Worm (Caenorhabditis elegans) whole organism, early embryonic: ENCODE results near the gene twk-5.

Experiments used
- B0310.2 ChIP-seq: sonication (generic microtip); optimal IDR thresholded peaks from 2 replicates; lab custom pipeline; 2016; ENCODE audit warnings: mild to moderate bottlenecking, missing genetic modification characterization, missing compliant biosample characterization
- F13C5.2 ChIP-seq: sonication (generic microtip); optimal IDR thresholded peaks from 2 replicates; lab custom pipeline; 2017; ENCODE audit warnings: mild to moderate bottlenecking, missing genetic modification characterization, inconsistent platforms, missing compliant biosample characterization
- aly-1 ChIP-seq: sonication (generic microtip); optimal IDR thresholded peaks from 2 replicates; lab custom pipeline; 2016; ENCODE audit warnings: missing genetic modification characterization, missing compliant biosample characterization
- ama-1 ChIP-seq: fragments of 150-350 bp; optimal IDR thresholded peaks from 2 replicates; lab custom pipeline; 2014
- ceh-13 ChIP-seq: fragments of 200-800 bp; sonication (Bioruptor generic); optimal IDR thresholded peaks from 2 replicates; lab custom pipeline; 2018; ENCODE audit warnings: mild to moderate bottlenecking, missing genetic modification characterization, missing compliant biosample characterization
- ceh-36 ChIP-seq: sonication (generic microtip); optimal IDR thresholded peaks from 2 replicates; lab custom pipeline; 2016; ENCODE audit warnings: missing genetic modification characterization, inconsistent platforms, missing compliant biosample characterization
- ets-7 ChIP-seq: sonication (generic microtip); optimal IDR thresholded peaks from 2 replicates; lab custom pipeline; 2016; ENCODE audit warnings: missing genotype, missing genetic modification characterization, missing compliant biosample characterization
- flt-1 ChIP-seq: fragments of 200-800 bp; sonication (Bioruptor generic); IDR thresholded peaks from 2 replicates; pipeline ENCODE4 v1.3.6; 2022; ENCODE audit warnings: missing genetic modification characterization, missing compliant biosample characterization
- hmbx-1 ChIP-seq: sonication (generic microtip); optimal IDR thresholded peaks from 2 replicates; lab custom pipeline; 2016; ENCODE audit warnings: mild to moderate bottlenecking, missing genetic modification characterization, missing compliant biosample characterization
- hmg-4 ChIP-seq: fragments of 200-800 bp; sonication (Bioruptor generic); optimal IDR thresholded peaks from 2 replicates; lab custom pipeline; 2018; ENCODE audit warnings: mild to moderate bottlenecking, missing genetic modification characterization, missing compliant biosample characterization
- hnd-1 ChIP-seq: sonication (generic microtip); optimal IDR thresholded peaks from 2 replicates; lab custom pipeline; 2016; ENCODE audit warnings: missing genetic modification characterization, missing compliant biosample characterization
- pes-1 ChIP-seq: fragments of 200-800 bp; sonication (Bioruptor generic); IDR thresholded peaks from 2 replicates; pipeline ENCODE4 v1.3.6; 2022; ENCODE audit warnings: missing genetic modification reagents, missing genetic modification characterization, missing compliant biosample characterization
- scrt-1 ChIP-seq: fragments of 200-800 bp; sonication (Bioruptor generic); IDR thresholded peaks from 2 replicates; pipeline ENCODE4 v1.3.6; 2022; ENCODE audit warnings: missing genetic modification characterization, missing compliant biosample characterization
- sea-1 ChIP-seq: fragments of 200-800 bp; sonication (Bioruptor generic); conservative IDR thresholded peaks from 2 replicates; pipeline ENCODE4 v1.3.6; 2022; ENCODE audit warnings: missing genetic modification characterization, missing compliant biosample characterization
- tbx-11 ChIP-seq: fragments of 200-800 bp; sonication (Bioruptor generic); IDR thresholded peaks from 2 replicates; pipeline ENCODE4 v1.3.6; 2022; ENCODE audit warnings: missing genetic modification characterization, missing compliant biosample characterization
- tbx-37 ChIP-seq: fragments of 200-800 bp; sonication (Bioruptor generic); conservative IDR thresholded peaks from 2 replicates; pipeline ENCODE4 v1.3.6; 2022; ENCODE audit warnings: missing genetic modification reagents, missing genetic modification characterization, missing compliant biosample characterization
- tra-4 ChIP-seq: sonication (generic microtip); optimal IDR thresholded peaks from 2 replicates; lab custom pipeline; 2017; ENCODE audit warnings: missing genetic modification characterization, missing compliant biosample characterization

twk-5 gene

DNA sequence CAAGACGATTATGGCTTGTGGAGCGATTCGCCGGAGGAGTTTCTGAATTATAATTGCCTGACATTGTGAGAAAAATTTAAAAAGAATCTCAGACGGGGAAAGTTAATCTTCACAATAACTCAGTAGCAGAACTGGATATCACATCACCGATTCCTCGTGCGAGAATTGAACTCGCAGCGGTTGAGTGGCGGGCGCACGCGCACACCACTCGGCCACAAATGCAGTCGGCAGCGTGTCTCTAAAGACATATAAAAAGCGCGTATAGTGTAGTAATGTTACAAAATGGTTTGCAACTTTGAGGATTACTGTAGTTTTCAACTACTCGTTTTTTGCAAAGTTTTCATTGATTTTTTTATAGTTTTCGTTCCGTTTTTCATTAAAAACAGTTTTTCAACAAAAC lies 500 bp downstream of the twk-5 start:
- TF ChIP-seq scrt-1 (peak; percentile 95), F13C5.2 (tag; lab: Kevin White, UChicago) (peak; percentile 97), ceh-13 (peak; percentile 93), hnd-1 (tag; lab: Kevin White, UChicago) (peak; percentile 94), sea-1 (peak; percentile 97), tbx-11 (GFP tag; lab: Robert Waterston, UW) (peak; percentile 96), hmbx-1 (tag; lab: Kevin White, UChicago) (peak; percentile 89), B0310.2 (tag; lab: Kevin White, UChicago) (peak; percentile 97), aly-1 (tag; lab: Kevin White, UChicago) (peak; percentile 97), tbx-37 (peak; percentile 98), hmg-4 (peak; percentile 98), ets-7 (tag; lab: Kevin White, UChicago) (peak; percentile 89), tra-4 (peak; percentile 93), ceh-36 (tag; lab: Kevin White, UChicago) (peak; percentile 97), pes-1 (GFP tag; lab: Robert Waterston, UW) (peak; percentile 97), ama-1 (lab: Kevin White, UChicago) (no peak), flt-1 (peak; percentile 97)

DNA sequence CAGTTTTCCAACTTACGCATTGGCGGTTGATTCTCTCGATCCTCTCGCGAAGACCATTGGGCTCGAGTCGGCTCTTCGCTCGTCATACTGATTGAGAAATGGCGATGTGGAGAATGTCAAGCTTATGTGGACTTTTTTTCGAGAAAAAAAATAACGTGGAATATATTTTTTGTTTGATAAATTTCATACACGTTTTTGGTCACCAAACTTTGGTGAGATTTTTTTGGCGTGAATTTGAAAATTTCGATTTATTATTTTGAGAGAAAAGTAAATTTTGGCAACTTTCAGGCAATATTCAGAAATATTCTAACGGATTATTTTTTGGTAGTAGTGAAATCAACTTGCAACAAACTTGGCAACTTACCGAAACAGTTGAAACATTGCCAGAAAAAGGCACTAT lies 6.0 kb downstream of the twk-5 start, which contains the start of gene W02B12.12:
W02B12.12 (minus strand) TSS at position 101 of the 400 bp plus-strand sequence.
- no peak for TF ChIP-seq B0310.2 (tag; lab: Kevin White, UChicago)
- TF ChIP-seq tbx-37 = no peak
- TF ChIP-seq scrt-1 = no peak
- TF ChIP-seq F13C5.2 (tag; lab: Kevin White, UChicago) = no peak
- TF ChIP-seq tbx-11 (GFP tag; lab: Robert Waterston, UW) = no peak
- TF ChIP-seq flt-1 = no peak
- no peak for TF ChIP-seq tra-4
- no peak for TF ChIP-seq hmg-4
- TF ChIP-seq ets-7 (tag; lab: Kevin White, UChicago) = no peak
- no peak for TF ChIP-seq pes-1 (GFP tag; lab: Robert Waterston, UW)
- no peak for TF ChIP-seq ceh-36 (tag; lab: Kevin White, UChicago)
- no peak for TF ChIP-seq hnd-1 (tag; lab: Kevin White, UChicago)

DNA sequence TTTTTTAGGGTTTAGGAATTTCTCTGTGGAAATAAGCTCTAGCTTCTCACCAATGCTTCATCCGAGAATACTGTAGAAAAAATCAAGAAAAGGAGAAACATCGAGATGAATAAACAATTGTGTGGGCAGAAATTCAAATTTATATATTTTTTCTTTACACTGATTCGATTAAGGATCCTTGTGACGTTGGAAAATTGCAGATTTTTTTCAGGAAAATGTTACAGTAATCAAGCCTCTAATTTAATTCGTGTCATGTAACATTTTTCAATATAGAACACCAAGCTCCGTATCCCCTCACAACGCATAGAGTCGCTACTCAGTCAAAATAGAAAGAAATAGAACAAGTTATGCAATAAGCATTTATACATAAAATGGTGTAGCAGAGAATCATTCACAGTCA lies 8.7 kb downstream of the twk-5 start, which contains the start of gene W02B12.16:
W02B12.16 (minus strand) TSS at position 101 of the 400 bp plus-strand sequence.
- TF ChIP-seq B0310.2 (tag; lab: Kevin White, UChicago) = no peak
- TF ChIP-seq ets-7 (tag; lab: Kevin White, UChicago) = no peak

DNA sequence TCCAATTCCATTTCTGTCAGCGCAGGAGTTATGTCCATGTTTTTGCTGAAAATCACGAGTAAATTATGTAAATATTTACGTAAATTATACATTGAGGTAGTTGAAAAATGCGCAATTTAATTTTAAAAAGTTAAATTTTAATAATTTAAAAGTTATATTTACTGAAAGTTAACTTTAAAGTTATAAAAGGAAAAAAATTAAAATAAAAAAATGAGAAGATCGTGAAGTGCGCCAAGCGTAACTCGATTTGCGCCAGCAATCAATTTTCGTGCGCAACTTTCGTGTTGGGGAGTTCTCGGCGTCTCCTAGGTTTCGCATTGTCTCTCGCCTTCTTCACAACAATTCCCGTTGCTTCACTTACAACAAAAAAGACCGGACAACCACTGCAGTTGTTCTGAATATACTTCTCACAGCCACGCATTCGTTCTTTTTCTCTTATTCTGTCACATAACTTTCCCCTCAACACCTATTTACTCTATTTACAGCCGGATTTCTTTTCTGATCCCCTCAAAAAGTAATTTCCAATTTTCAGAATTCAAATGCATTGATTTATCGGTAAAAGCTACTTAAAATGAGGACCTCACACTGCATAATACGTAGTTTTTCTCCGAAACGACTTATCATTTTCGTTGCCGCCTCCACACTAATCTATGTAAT lies 11.4 kb downstream of the twk-5 start, which contains the start of the genes metl-1 and W02B12.11:
metl-1 (minus strand) TSS at position 51 of the 657 bp plus-strand sequence.
W02B12.11 (plus strand) TSS at position 337 of the 657 bp plus-strand sequence.
- TF ChIP-seq tbx-37 (peak; percentile 62; the same call in 1 of the 2 replicates), ets-7 (tag; lab: Kevin White, UChicago) (no peak), F13C5.2 (tag; lab: Kevin White, UChicago) (peak; percentile 44), ceh-36 (tag; lab: Kevin White, UChicago) (no peak), hmg-4 (peak; percentile 22), flt-1 (peak; percentile 72)

DNA sequence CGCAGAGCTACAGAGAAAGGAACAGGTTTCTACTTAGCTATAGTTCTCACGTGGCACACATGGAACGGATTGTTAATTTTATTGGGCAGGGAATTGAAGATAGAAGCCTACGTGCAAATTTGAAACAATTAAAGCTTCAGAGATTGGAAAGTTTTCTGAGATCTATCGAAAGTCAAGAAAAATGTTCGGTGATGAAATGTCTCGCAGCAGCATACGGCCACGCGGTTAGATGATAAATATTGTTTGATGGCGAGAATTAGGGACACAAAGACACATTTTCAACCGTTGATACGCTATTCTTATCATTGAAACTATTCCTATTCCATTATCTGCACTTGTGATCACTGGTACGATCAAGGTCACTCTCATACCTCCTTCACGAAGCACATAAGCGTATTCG lies 12.6 kb downstream of the twk-5 start:
- TF ChIP-seq F13C5.2 (tag; lab: Kevin White, UChicago) (no peak), ceh-13 (no peak), B0310.2 (tag; lab: Kevin White, UChicago) (no peak), aly-1 (tag; lab: Kevin White, UChicago) (no peak), scrt-1 (no peak), pes-1 (GFP tag; lab: Robert Waterston, UW) (no peak), hmbx-1 (tag; lab: Kevin White, UChicago) (no peak), hnd-1 (tag; lab: Kevin White, UChicago) (no peak), ama-1 (lab: Kevin White, UChicago) (no peak), hmg-4 (no peak), ets-7 (tag; lab: Kevin White, UChicago) (no peak), sea-1 (no peak), tbx-37 (no peak), tra-4 (no peak), ceh-36 (tag; lab: Kevin White, UChicago) (no peak), flt-1 (no peak), tbx-11 (GFP tag; lab: Robert Waterston, UW) (no peak)

DNA sequence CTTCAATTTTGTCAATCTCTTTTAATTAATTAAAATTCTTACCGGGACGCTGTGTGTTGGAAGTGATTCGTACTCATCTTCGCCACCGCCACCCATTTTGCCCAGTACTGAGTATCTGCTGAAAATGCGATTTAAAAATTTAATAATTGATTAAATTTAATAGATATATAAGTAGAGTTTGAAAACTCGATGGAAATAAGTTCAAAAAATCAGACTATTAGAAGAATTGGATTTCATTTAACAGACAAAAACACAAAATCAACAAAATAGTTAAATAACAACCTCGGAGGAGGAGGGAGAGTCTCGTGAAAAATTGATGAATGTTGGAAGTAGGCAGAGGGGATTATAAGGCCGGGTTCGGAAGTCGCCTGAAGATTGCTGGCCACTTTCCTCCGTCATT lies 13.2 kb downstream of the twk-5 start, which contains the start of gene mfn-1:
mfn-1 (minus strand) TSS at position 101 of the 400 bp plus-strand sequence.
- TF ChIP-seq hnd-1 (tag; lab: Kevin White, UChicago) (no peak), ama-1 (lab: Kevin White, UChicago) (no peak), B0310.2 (tag; lab: Kevin White, UChicago) (no peak), sea-1 (no peak), pes-1 (GFP tag; lab: Robert Waterston, UW) (no peak), tbx-11 (GFP tag; lab: Robert Waterston, UW) (no peak), hmbx-1 (tag; lab: Kevin White, UChicago) (no peak), F13C5.2 (tag; lab: Kevin White, UChicago) (no peak), hmg-4 (no peak), tra-4 (no peak), flt-1 (no peak), ceh-36 (tag; lab: Kevin White, UChicago) (no peak), tbx-37 (no peak), ets-7 (tag; lab: Kevin White, UChicago) (no peak), aly-1 (tag; lab: Kevin White, UChicago) (no peak), ceh-13 (no peak), scrt-1 (no peak)

DNA sequence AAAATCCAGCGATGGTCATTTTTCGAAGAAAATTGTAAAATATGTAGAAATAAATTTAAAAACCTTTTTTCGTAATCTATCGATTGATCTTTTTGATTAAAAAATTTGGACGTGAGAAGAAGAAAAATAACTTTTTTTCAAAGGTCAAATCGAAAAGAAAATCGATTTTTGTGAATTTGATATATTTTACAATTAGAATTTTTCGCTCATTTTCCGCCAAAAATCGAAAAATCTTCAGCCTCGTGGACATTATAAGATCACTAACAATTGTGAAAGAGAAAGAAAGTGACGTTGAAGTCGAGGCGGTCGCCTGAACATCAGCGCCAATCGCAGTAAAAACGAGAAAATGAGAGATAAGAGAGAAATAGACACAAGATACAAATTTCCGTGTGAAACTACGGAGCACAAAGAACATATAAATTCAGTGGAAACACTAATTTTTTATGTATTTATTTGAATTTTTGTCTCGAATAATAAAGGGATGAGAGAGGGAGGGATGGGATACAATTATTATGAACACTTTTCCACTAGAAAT lies 15.5 kb downstream of the twk-5 start, which contains the start of gene cisd-1:
cisd-1 (minus strand) TSS at position 51 of the 535 bp plus-strand sequence.
- TF ChIP-seq ceh-13 (no peak), tra-4 (no peak), pes-1 (GFP tag; lab: Robert Waterston, UW) (no peak), ama-1 (lab: Kevin White, UChicago) (no peak), hnd-1 (tag; lab: Kevin White, UChicago) (no peak), flt-1 (no peak), tbx-11 (GFP tag; lab: Robert Waterston, UW) (no peak), hmbx-1 (tag; lab: Kevin White, UChicago) (no peak), hmg-4 (no peak), ets-7 (tag; lab: Kevin White, UChicago) (no peak), sea-1 (no peak), B0310.2 (tag; lab: Kevin White, UChicago) (no peak), scrt-1 (no peak), ceh-36 (tag; lab: Kevin White, UChicago) (no peak), tbx-37 (no peak), aly-1 (tag; lab: Kevin White, UChicago) (no peak)
